Worm (Caenorhabditis elegans) whole organism, L3 larva: ENCODE results near the gene rpb-6.
A peak's percentile ranks its signal among the peaks of the same experiment; 100 is the strongest.

ENCODE experiments used
- ceh-16 ChIP-seq: sonication (generic microtip); optimal IDR thresholded peaks from 2 replicates; lab custom pipeline; 2017; ENCODE audit warnings: missing biosample characterization, missing genetic modification characterization
- ceh-28 ChIP-seq: fragments of 150-350 bp; optimal IDR thresholded peaks from 2 replicates; lab custom pipeline; 2014; ENCODE audit warnings: missing biosample characterization, missing genetic modification reagents, missing genetic modification characterization
- daf-12 ChIP-seq: fragments of 150-350 bp; optimal IDR thresholded peaks from 2 replicates; lab custom pipeline; 2014; ENCODE audit warnings: missing biosample characterization, missing genetic modification reagents, missing genetic modification characterization
- egl-27 ChIP-seq: sonication (generic microtip); optimal IDR thresholded peaks from 4 replicates; lab custom pipeline; 2017; ENCODE audit warnings: missing biosample characterization, missing genetic modification reagents, missing genetic modification characterization
- elt-1 ChIP-seq: fragments of 150-350 bp; optimal IDR thresholded peaks from 2 replicates; lab custom pipeline; 2014; ENCODE audit warnings: missing biosample characterization, missing genetic modification characterization
- elt-2 ChIP-seq: sonication (generic microtip); optimal IDR thresholded peaks from 2 replicates; lab custom pipeline; 2016; ENCODE audit warnings: missing genetic modification reagents, mild to moderate bottlenecking, missing genetic modification characterization, missing compliant biosample characterization
- fkh-10 ChIP-seq: sonication (generic microtip); optimal IDR thresholded peaks from 2 replicates; lab custom pipeline; 2017; ENCODE audit warnings: missing biosample characterization, missing genetic modification reagents, missing genetic modification characterization
- hmg-11 ChIP-seq: sonication (generic microtip); optimal IDR thresholded peaks from 2 replicates; lab custom pipeline; 2016; ENCODE audit warnings: missing genetic modification characterization, missing compliant biosample characterization
- jun-1 ChIP-seq: fragments of 150-350 bp; optimal IDR thresholded peaks from 2 replicates; lab custom pipeline; 2014; ENCODE audit warnings: missing biosample characterization, missing genetic modification reagents, missing genetic modification characterization
- lin-15B ChIP-seq: fragments of 150-350 bp; optimal IDR thresholded peaks from 2 replicates; lab custom pipeline; 2014; ENCODE audit warnings: missing biosample characterization, missing genetic modification characterization
- lin-39 ChIP-seq: fragments of 150-350 bp; optimal IDR thresholded peaks from 2 replicates; lab custom pipeline; 2018; ENCODE audit warnings: missing biosample characterization, missing genetic modification reagents, missing genetic modification characterization
- mml-1 ChIP-seq: fragments of 150-350 bp; sonication (generic microtip); optimal IDR thresholded peaks from 3 replicates; lab custom pipeline; 2014; ENCODE audit warnings: missing biosample characterization, missing genetic modification characterization
- nfya-1 ChIP-seq: sonication (generic microtip); optimal IDR thresholded peaks from 2 replicates; lab custom pipeline; 2017; ENCODE audit warnings: missing genetic modification characterization, mild to moderate bottlenecking, missing compliant biosample characterization, antibody characterized with exemption, moderate library complexity; ENCODE audit not compliant: insufficient read depth
- nhr-12 ChIP-seq: fragments of 150-350 bp; optimal IDR thresholded peaks from 2 replicates; lab custom pipeline; 2014; ENCODE audit warnings: missing biosample characterization, missing genetic modification characterization
- nhr-237 ChIP-seq: fragments of 150-350 bp; optimal IDR thresholded peaks from 2 replicates; lab custom pipeline; 2014; ENCODE audit warnings: missing biosample characterization, missing genetic modification characterization
- nhr-25 ChIP-seq: sonication (generic microtip); optimal IDR thresholded peaks from 2 replicates; lab custom pipeline; 2017; ENCODE audit warnings: missing biosample characterization, missing genetic modification characterization
- nhr-28 ChIP-seq: fragments of 150-350 bp; optimal IDR thresholded peaks from 2 replicates; lab custom pipeline; 2014; ENCODE audit warnings: missing biosample characterization, missing genetic modification characterization
- nhr-67 ChIP-seq: fragments of 150-350 bp; optimal IDR thresholded peaks from 2 replicates; lab custom pipeline; 2014; ENCODE audit warnings: missing biosample characterization, missing genetic modification characterization
- nhr-76 ChIP-seq: fragments of 150-350 bp; sonication (generic microtip); optimal IDR thresholded peaks from 5 replicates; lab custom pipeline; 2014; ENCODE audit warnings: missing biosample characterization, missing genetic modification characterization
- pha-4 ChIP-seq: fragments of 150-350 bp; optimal IDR thresholded peaks from 2 replicates; lab custom pipeline; 2014; ENCODE audit warnings: missing biosample characterization, missing genetic modification reagents, missing genetic modification characterization
- pqm-1 ChIP-seq: fragments of 150-350 bp; optimal IDR thresholded peaks from 2 replicates; lab custom pipeline; 2017; ENCODE audit warnings: missing biosample characterization, missing genetic modification characterization, inconsistent platforms
- sea-2 ChIP-seq: fragments of 150-350 bp; sonication (generic microtip); optimal IDR thresholded peaks from 4 replicates; lab custom pipeline; 2014; ENCODE audit warnings: missing biosample characterization, missing genetic modification reagents, missing genetic modification characterization
- skn-1 ChIP-seq: fragments of 150-350 bp; optimal IDR thresholded peaks from 2 replicates; lab custom pipeline; 2014; ENCODE audit warnings: missing biosample characterization, missing genetic modification characterization
- snpc-4 ChIP-seq: fragments of 150-350 bp; optimal IDR thresholded peaks from 2 replicates; lab custom pipeline; 2014; ENCODE audit warnings: missing biosample characterization, missing genetic modification characterization
- tbx-2 ChIP-seq: sonication (generic microtip); optimal IDR thresholded peaks from 2 replicates; lab custom pipeline; 2016; ENCODE audit warnings: mild to moderate bottlenecking, missing genetic modification characterization, missing compliant biosample characterization
- unc-62 ChIP-seq: fragments of 150-350 bp; sonication (generic microtip); optimal IDR thresholded peaks from 4 replicates; lab custom pipeline; 2014; ENCODE audit warnings: missing biosample characterization, missing genetic modification reagents, missing genetic modification characterization
- ztf-4 ChIP-seq: fragments of 150-350 bp; optimal IDR thresholded peaks from 2 replicates; lab custom pipeline; 2014; ENCODE audit warnings: missing biosample characterization, missing genetic modification characterization

Gene rpb-6

DNA sequence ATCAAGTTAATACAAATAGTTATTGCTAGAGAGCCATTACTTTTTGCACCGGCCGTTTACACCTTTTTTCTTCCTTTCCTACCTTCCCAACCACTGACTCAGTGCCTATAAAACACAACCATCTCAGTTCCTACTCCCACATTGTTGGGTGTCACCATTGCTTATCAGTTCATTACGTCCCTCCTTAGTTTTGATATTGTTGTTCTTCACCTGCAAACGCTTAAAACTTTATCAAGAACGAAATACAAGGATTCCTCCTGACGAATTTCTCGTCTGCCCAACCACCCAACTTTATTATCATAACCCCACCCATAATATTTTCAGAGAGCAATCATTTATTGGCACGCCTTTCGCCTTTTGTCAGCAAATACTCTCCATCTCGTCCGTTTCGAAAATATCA is 47.9 kb downstream of the rpb-6 start:
- no peak for TF ChIP-seq nhr-25 (tag; lab: Kevin White, UChicago)
- no peak for TF ChIP-seq nhr-237 (tag; lab: Kevin White, UChicago)
- peak; percentile 38 for TF ChIP-seq pqm-1
- TF ChIP-seq egl-27: no peak
- no peak for TF ChIP-seq unc-62 (GFP tag; lab: Kevin White, UChicago)
- no peak for TF ChIP-seq nfya-1 (tag; lab: Kevin White, UChicago)
- no peak for TF ChIP-seq skn-1 (tag; lab: Kevin White, UChicago)
- no peak for TF ChIP-seq tbx-2 (tag; lab: Kevin White, UChicago)
- no peak for TF ChIP-seq nhr-76
- no peak for TF ChIP-seq fkh-10
- TF ChIP-seq lin-39 (tag; lab: Kevin White, UChicago): no peak
- TF ChIP-seq sea-2 (GFP tag; lab: Kevin White, UChicago): no peak
- no peak for TF ChIP-seq nhr-12 (tag; lab: Kevin White, UChicago)
- peak; percentile 84 for TF ChIP-seq elt-2
- TF ChIP-seq pha-4 (tag; lab: Kevin White, UChicago): no peak
- peak; percentile 38 for TF ChIP-seq jun-1 (tag; lab: Kevin White, UChicago)
- TF ChIP-seq ztf-4 (tag; lab: Kevin White, UChicago): no peak

DNA sequence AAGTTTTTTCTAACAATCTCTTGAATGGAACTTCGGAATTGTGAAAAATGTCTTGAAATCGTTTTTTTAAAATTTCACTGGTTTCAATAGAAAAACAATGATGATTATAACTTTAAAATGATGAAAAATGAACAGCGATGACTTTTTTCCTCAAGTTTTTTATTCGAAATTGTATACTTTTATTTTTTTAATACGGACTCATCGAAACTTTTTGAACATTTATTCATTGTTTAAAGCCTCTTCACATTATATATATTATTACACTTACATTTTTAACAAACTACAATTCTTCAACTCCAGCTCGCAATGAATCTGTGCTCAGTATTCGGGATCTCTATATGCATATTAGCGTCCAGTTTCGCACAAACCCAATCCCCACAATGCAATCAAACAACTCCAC is 48.8 kb downstream of the rpb-6 start, which contains the start of gene M28.8:
TSS of gene M28.8 (plus strand) at position 301 of the 400 bp plus-strand sequence.
- no peak for TF ChIP-seq pha-4 (tag; lab: Kevin White, UChicago)
- no peak for TF ChIP-seq nhr-28 (tag; lab: Kevin White, UChicago)
- TF ChIP-seq ceh-16 (tag; lab: Kevin White, UChicago): no peak
- no peak for TF ChIP-seq unc-62 (GFP tag; lab: Kevin White, UChicago)
- TF ChIP-seq elt-1: no peak
- TF ChIP-seq mml-1 (tag; lab: Kevin White, UChicago): no peak
- no peak for TF ChIP-seq nhr-67 (tag; lab: Kevin White, UChicago)
- no peak for TF ChIP-seq jun-1 (tag; lab: Kevin White, UChicago)
- TF ChIP-seq nfya-1 (tag; lab: Kevin White, UChicago): no peak
- no peak for TF ChIP-seq nhr-25 (tag; lab: Kevin White, UChicago)
- TF ChIP-seq ceh-28 (tag; lab: Kevin White, UChicago): no peak
- no peak for TF ChIP-seq elt-2
- no peak for TF ChIP-seq hmg-11 (tag; lab: Kevin White, UChicago)
- TF ChIP-seq lin-15B (tag; lab: Kevin White, UChicago): no peak
- no peak for TF ChIP-seq snpc-4 (tag; lab: Kevin White, UChicago)
- TF ChIP-seq sea-2 (GFP tag; lab: Kevin White, UChicago): no peak
- TF ChIP-seq egl-27: no peak
- TF ChIP-seq daf-12: no peak
- TF ChIP-seq, all 47 proteins: peak for 0
